Fruit fly (Drosophila melanogaster) whole organism, adult: ENCODE results near the gene Nep4.

ENCODE experiments used
- CG12768 ChIP-seq: fragments of 200-800 bp; sonication (Bioruptor generic); optimal IDR thresholded peaks from 2 replicates; lab custom pipeline; 2017; ENCODE audit warnings: missing biosample characterization, missing genetic modification characterization, mild to moderate bottlenecking, moderate library complexity, missing genetic modification reagents
- CG33017 ChIP-seq: fragments of 200-800 bp; sonication (Bioruptor generic); optimal IDR thresholded peaks from 2 replicates; lab custom pipeline; 2018; ENCODE audit warnings: missing biosample characterization, mild to moderate bottlenecking, missing genetic modification characterization, moderate library complexity
- Clk ChIP-seq: fragments of 200-800 bp; sonication (Bioruptor generic); optimal IDR thresholded peaks from 2 replicates; lab custom pipeline; 2017; ENCODE audit warnings: missing biosample characterization, missing genetic modification characterization
- cic ChIP-seq: fragments of 200-800 bp; sonication (Bioruptor generic); optimal IDR thresholded peaks from 2 replicates; lab custom pipeline; 2017; ENCODE audit warnings: missing biosample characterization, mild to moderate bottlenecking, missing genetic modification characterization, moderate library complexity
- pad ChIP-seq: fragments of 200-800 bp; sonication (Bioruptor generic); optimal IDR thresholded peaks from 3 replicates; lab custom pipeline; 2017; ENCODE audit warnings: missing biosample characterization, missing genetic modification characterization, mild to moderate bottlenecking, moderate library complexity, missing genetic modification reagents

- TF ChIP-seq pad (no peak), Clk (no peak), CG12768 (no peak), CG33017 (tag; lab: Kevin White, UChicago) (no peak), cic (no peak)
Observed at dm6 chr3R:20618947-20619346, 40.8 kb downstream of the Nep4 start.
